Fruit fly (Drosophila melanogaster) whole organism, embryonic: ENCODE data around the gene CG31265.

Experiments
- Blimp-1 ChIP-seq: fragments of 200-800 bp; sonication (Bioruptor generic); optimal IDR thresholded peaks from 3 replicates; lab custom pipeline; 2018; ENCODE audit warnings: missing biosample characterization, missing genetic modification characterization, mild to moderate bottlenecking, moderate library complexity, missing genetic modification reagents
- BtbVII ChIP-seq: fragments of 200-800 bp; sonication (Bioruptor generic); optimal IDR thresholded peaks from 3 replicates; lab custom pipeline; 2017; ENCODE audit warnings: missing biosample characterization, mild to moderate bottlenecking, missing genetic modification characterization
- CG10654 ChIP-seq: fragments of 200-800 bp; sonication (Bioruptor generic); optimal IDR thresholded peaks from 2 replicates; lab custom pipeline; 2016; ENCODE audit warnings: missing biosample characterization, missing genetic modification characterization
- CG12299 ChIP-seq: fragments of 200-800 bp; sonication (Bioruptor generic); optimal IDR thresholded peaks from 2 replicates; lab custom pipeline; 2018; ENCODE audit warnings: missing biosample characterization, mild to moderate bottlenecking, missing genetic modification characterization
- CG13123 ChIP-seq: fragments of 200-800 bp; sonication (Bioruptor generic); optimal IDR thresholded peaks from 2 replicates; lab custom pipeline; 2016; ENCODE audit warnings: missing biosample characterization, missing genetic modification characterization
- CG13424 ChIP-seq: fragments of 200-800 bp; sonication (Bioruptor generic); optimal IDR thresholded peaks from 2 replicates; lab custom pipeline; 2019; ENCODE audit warnings: missing biosample characterization, mild to moderate bottlenecking, missing genetic modification characterization, moderate library complexity
- CG1529 ChIP-seq: fragments of 200-800 bp; sonication (Bioruptor generic); optimal IDR thresholded peaks from 3 replicates; lab custom pipeline; 2018; ENCODE audit warnings: missing biosample characterization, missing genetic modification characterization
- CG16815 ChIP-seq: fragments of 200-800 bp; sonication (Bioruptor generic); optimal IDR thresholded peaks from 3 replicates; lab custom pipeline; 2017; ENCODE audit warnings: missing biosample characterization, mild to moderate bottlenecking, missing genetic modification characterization
- CG17568 ChIP-seq: fragments of 200-800 bp; sonication (Bioruptor generic); optimal IDR thresholded peaks from 2 replicates; lab custom pipeline; 2018; ENCODE audit warnings: missing biosample characterization, mild to moderate bottlenecking, missing genetic modification characterization, moderate library complexity
- CG17802 ChIP-seq: fragments of 200-800 bp; sonication (Bioruptor generic); optimal IDR thresholded peaks from 2 replicates; lab custom pipeline; 2018; ENCODE audit warnings: missing biosample characterization, mild to moderate bottlenecking, missing genetic modification characterization, moderate library complexity
- CG18619 ChIP-seq: fragments of 200-800 bp; sonication (Bioruptor generic); optimal IDR thresholded peaks from 3 replicates; lab custom pipeline; 2017; ENCODE audit warnings: missing biosample characterization, mild to moderate bottlenecking, missing genetic modification characterization
- CG2129 ChIP-seq: fragments of 200-800 bp; sonication (Bioruptor generic); IDR thresholded peaks from 2 replicates; pipeline ENCODE4 v1.3.6; 2022; ENCODE audit warnings: missing biosample characterization, missing genetic modification characterization; ENCODE audit not compliant: partially characterized antibody
- CG32772 ChIP-seq: fragments of 200-800 bp; sonication (Bioruptor generic); IDR thresholded peaks from 2 replicates; pipeline ENCODE4 v1.3.6; 2022; ENCODE audit warnings: missing biosample characterization, missing genetic modification characterization
- CG3407 ChIP-seq: fragments of 200-800 bp; sonication (Bioruptor generic); optimal IDR thresholded peaks from 2 replicates; lab custom pipeline; 2018; ENCODE audit warnings: missing biosample characterization, mild to moderate bottlenecking, missing genetic modification characterization
- CG4820 ChIP-seq: fragments of 200-800 bp; sonication (Bioruptor generic); optimal IDR thresholded peaks from 3 replicates; lab custom pipeline; 2016; ENCODE audit warnings: missing biosample characterization, missing genetic modification characterization
- CG6272 ChIP-seq: fragments of 200-800 bp; sonication (Bioruptor generic); IDR thresholded peaks from 2 replicates; pipeline ENCODE4 v1.3.6; 2022; ENCODE audit warnings: missing biosample characterization, missing genetic modification characterization
- CG6683 ChIP-seq: fragments of 200-800 bp; sonication (Bioruptor generic); optimal IDR thresholded peaks from 2 replicates; lab custom pipeline; 2017; ENCODE audit warnings: missing biosample characterization, mild to moderate bottlenecking, missing genetic modification characterization, missing genetic modification reagents
- CG6765 ChIP-seq: fragments of 200-800 bp; sonication (Bioruptor generic); optimal IDR thresholded peaks from 3 replicates; lab custom pipeline; 2017; ENCODE audit warnings: missing biosample characterization, mild to moderate bottlenecking, missing genetic modification characterization
- CG7357 ChIP-seq: fragments of 200-800 bp; sonication (Bioruptor generic); IDR thresholded peaks from 3 replicates; pipeline ENCODE4 v1.3.6; 2022; ENCODE audit warnings: missing biosample characterization, missing genetic modification characterization
- CG8478 ChIP-seq: fragments of >200 bp; optimal IDR thresholded peaks from 2 replicates; lab custom pipeline; 2018
- CG9215 ChIP-seq: fragments of 200-800 bp; sonication (Bioruptor generic); IDR thresholded peaks from 2 replicates; pipeline ENCODE4 v1.3.6; 2022; ENCODE audit warnings: missing biosample characterization, missing genetic modification characterization
- Chrac-16 ChIP-seq: fragments of 200-800 bp; sonication (Bioruptor generic); optimal IDR thresholded peaks from 3 replicates; lab custom pipeline; 2016; ENCODE audit warnings: missing biosample characterization, missing genetic modification characterization
- Dad ChIP-seq: fragments of 200-800 bp; sonication (Bioruptor generic); optimal IDR thresholded peaks from 3 replicates; lab custom pipeline; 2016; ENCODE audit warnings: missing biosample characterization, missing genetic modification characterization
- Dip2 ChIP-seq: fragments of 200-800 bp; sonication (Bioruptor generic); IDR thresholded peaks from 2 replicates; pipeline ENCODE4 v1.3.6; 2022; ENCODE audit warnings: missing biosample characterization, missing genetic modification characterization
- Dp ChIP-seq: fragments of 200-800 bp; sonication (Bioruptor generic); optimal IDR thresholded peaks from 2 replicates; lab custom pipeline; 2018; ENCODE audit warnings: missing biosample characterization, mild to moderate bottlenecking, missing genetic modification characterization, moderate library complexity
- Gug ChIP-seq: fragments of 200-800 bp; sonication (Bioruptor generic); IDR thresholded peaks from 4 replicates; pipeline ENCODE4 v1.3.6; 2022; ENCODE audit warnings: missing biosample characterization, missing genetic modification characterization
- HLH3B ChIP-seq: fragments of 200-800 bp; sonication (Bioruptor generic); IDR thresholded peaks from 2 replicates; pipeline ENCODE4 v1.3.6; 2022; ENCODE audit warnings: missing biosample characterization, missing genetic modification characterization
- Hr39 ChIP-seq: fragments of >200 bp; optimal IDR thresholded peaks from 2 replicates; lab custom pipeline; 2017
- Lpt ChIP-seq: fragments of >200 bp; optimal IDR thresholded peaks from 2 replicates; lab custom pipeline; 2018; ENCODE audit warnings: missing biosample characterization, missing genetic modification characterization
- Mes4 ChIP-seq: fragments of 200-800 bp; sonication (Bioruptor generic); optimal IDR thresholded peaks from 2 replicates; lab custom pipeline; 2016; ENCODE audit warnings: missing biosample characterization, missing genetic modification characterization
- Nf-YC ChIP-seq: fragments of 200-800 bp; optimal IDR thresholded peaks from 3 replicates; lab custom pipeline; 2019; ENCODE audit warnings: missing biosample characterization, mild to moderate bottlenecking, missing genetic modification characterization, moderate library complexity
- Opbp ChIP-seq: fragments of 200-800 bp; sonication (Bioruptor generic); IDR thresholded peaks from 3 replicates; pipeline ENCODE4 v1.3.6; 2022; ENCODE audit warnings: missing biosample characterization, missing genetic modification characterization; ENCODE audit not compliant: partially characterized antibody
- Optix ChIP-seq: fragments of 200-800 bp; sonication (Bioruptor generic); IDR thresholded peaks from 3 replicates; pipeline ENCODE4 v1.3.6; 2022; ENCODE audit warnings: missing biosample characterization, missing genetic modification characterization
- Ptx1 ChIP-seq: fragments of 200-800 bp; sonication (Bioruptor generic); IDR thresholded peaks from 2 replicates; pipeline ENCODE4 v1.3.6; 2022; ENCODE audit warnings: missing biosample characterization, missing genetic modification characterization
- Trl ChIP-seq, 3 experiments: fragments of >200 bp in 2 of 3; fragments of 200-800 bp in 1 of 3; sonication (Bioruptor generic) in 1 of 3; optimal IDR thresholded peaks; 2 replicates in 1 of 3; 3 replicates in 2 of 3; lab custom pipeline; 2016 to 2017; ENCODE audit warnings: missing biosample characterization in 1 of 3, missing genetic modification characterization in 1 of 3
- ab ChIP-seq: fragments of 200-800 bp; sonication (Bioruptor generic); optimal IDR thresholded peaks from 2 replicates; lab custom pipeline; 2016; ENCODE audit warnings: missing biosample characterization, missing genetic modification characterization
- dan ChIP-seq: fragments of 200-800 bp; sonication (Bioruptor generic); IDR thresholded peaks from 2 replicates; pipeline ENCODE4 v1.3.6; 2022; ENCODE audit warnings: missing biosample characterization, missing genetic modification characterization
- dysf ChIP-seq: fragments of 200-800 bp; sonication (Bioruptor generic); IDR thresholded peaks from 3 replicates; pipeline ENCODE4 v1.3.6; 2022; ENCODE audit warnings: missing biosample characterization, missing genetic modification characterization
- emc ChIP-seq: fragments of 200-800 bp; sonication (Bioruptor generic); optimal IDR thresholded peaks from 2 replicates; lab custom pipeline; 2016; ENCODE audit warnings: missing biosample characterization, missing genetic modification characterization
- eyg ChIP-seq: fragments of 200-800 bp; sonication (Bioruptor generic); optimal IDR thresholded peaks from 3 replicates; lab custom pipeline; 2016; ENCODE audit warnings: missing biosample characterization, missing genetic modification characterization
- fd102C ChIP-seq: fragments of 200-800 bp; sonication (Bioruptor generic); optimal IDR thresholded peaks from 2 replicates; lab custom pipeline; 2018; ENCODE audit warnings: missing biosample characterization, mild to moderate bottlenecking, missing genetic modification characterization, moderate library complexity
- fu2 ChIP-seq: fragments of 200-800 bp; sonication (Bioruptor generic); optimal IDR thresholded peaks from 2 replicates; lab custom pipeline; 2016; ENCODE audit warnings: missing biosample characterization, missing genetic modification characterization
- grau ChIP-seq: fragments of 200-800 bp; optimal IDR thresholded peaks from 3 replicates; lab custom pipeline; 2019; ENCODE audit warnings: missing biosample characterization, mild to moderate bottlenecking, missing genetic modification characterization, moderate library complexity
- gsb-n ChIP-seq: fragments of 200-800 bp; sonication (Bioruptor generic); optimal IDR thresholded peaks from 3 replicates; lab custom pipeline; 2018; ENCODE audit warnings: missing biosample characterization, mild to moderate bottlenecking, missing genetic modification characterization
- gt ChIP-seq: fragments of 200-800 bp; sonication (Bioruptor generic); IDR thresholded peaks from 2 replicates; pipeline ENCODE4 v1.3.6; 2022; ENCODE audit warnings: missing biosample characterization, missing genetic modification characterization
- h ChIP-seq: fragments of >200 bp; optimal IDR thresholded peaks from 2 replicates; lab custom pipeline; 2017
- lab ChIP-seq: fragments of 200-800 bp; sonication (Bioruptor generic); optimal IDR thresholded peaks from 3 replicates; lab custom pipeline; 2017; ENCODE audit warnings: missing biosample characterization, missing genetic modification characterization, mild to moderate bottlenecking, moderate library complexity, missing genetic modification reagents
- sqz ChIP-seq: fragments of 200-800 bp; sonication (Bioruptor generic); optimal IDR thresholded peaks from 3 replicates; lab custom pipeline; 2018; ENCODE audit warnings: missing biosample characterization, mild to moderate bottlenecking, missing genetic modification characterization
- tll ChIP-seq, 2 experiments: fragments of 200-800 bp in 1 of 2; fragments of >200 bp in 1 of 2; sonication (Bioruptor generic) in 1 of 2; optimal IDR thresholded peaks; 2 replicates each; lab custom pipeline; 2017 to 2019; ENCODE audit warnings: missing biosample characterization in 2 of 2, missing genetic modification characterization in 2 of 2, mild to moderate bottlenecking in 1 of 2, moderate library complexity in 1 of 2
- toy ChIP-seq: fragments of 200-800 bp; sonication (Bioruptor generic); IDR thresholded peaks from 2 replicates; pipeline ENCODE4 v1.3.6; 2022; ENCODE audit warnings: missing biosample characterization, missing genetic modification characterization
- vvl ChIP-seq: fragments of 200-800 bp; sonication (Bioruptor generic); IDR thresholded peaks from 2 replicates; pipeline ENCODE4 v1.3.6; 2022; ENCODE audit warnings: missing biosample characterization, missing genetic modification characterization

The CG31265 gene

dm6 chr3R:17151376-17152026 lies 23.5 kb downstream of the CG31265 start, which contains the start of gene CG5292 (continued):
- TF ChIP-seq CG7357 (GFP tag; lab: Robert Waterston, UW) (no peak), Dip2 (no peak), Mes4 (GFP tag; lab: Kevin White, UChicago) (no peak), CG12299 (no peak), CG8478 (lab: Kevin White, UChicago) (no peak), fd102C (GFP tag; lab: Kevin White, UChicago) (no peak), CG6683 (GFP tag; lab: Kevin White, UChicago) (no peak), Chrac-16 (GFP tag; lab: Kevin White, UChicago) (peak; percentile 32), Nf-YC (tag; lab: Kevin White, UChicago) (no peak), HLH3B (GFP tag; lab: Robert Waterston, UW) (peak; percentile 51), Blimp-1 (GFP tag; lab: Kevin White, UChicago) (no peak), Gug (no peak), Dp (GFP tag; lab: Kevin White, UChicago) (peak; percentile 42), vvl (GFP tag; lab: Robert Waterston, UW) (peak; percentile 81), emc (GFP tag; lab: Kevin White, UChicago) (no peak), CG4820 (GFP tag; lab: Kevin White, UChicago) (peak; percentile 45), CG10654 (GFP tag; lab: Kevin White, UChicago) (no peak), CG16815 (GFP tag; lab: Kevin White, UChicago) (peak; percentile 8), Dad (GFP tag; lab: Kevin White, UChicago) (peak; percentile 19), dan (GFP tag; lab: Robert Waterston, UW) (no peak), Optix (GFP tag; lab: Robert Waterston, UW) (peak; percentile 27; the same call in 1 of the 3 replicates), BtbVII (GFP tag; lab: Kevin White, UChicago) (no peak), lab (GFP tag; lab: Kevin White, UChicago) (peak; percentile 67), fu2 (GFP tag; lab: Kevin White, UChicago) (no peak), toy (GFP tag; lab: Robert Waterston, UW) (no peak), CG2129 (no peak), CG17568 (GFP tag; lab: Kevin White, UChicago) (no peak), Lpt (no peak), CG9215 (GFP tag; lab: Robert Waterston, UW) (0 out of 2 replicates have a peak, but pooled peaks have one; percentile 16), CG17802 (tag; lab: Kevin White, UChicago) (no peak), Ptx1 (GFP tag; lab: Robert Waterston, UW) (peak; percentile 65), CG6765 (GFP tag; lab: Kevin White, UChicago) (peak; percentile 36), eyg (GFP tag; lab: Kevin White, UChicago) (peak; percentile 41), Trl (optimal IDR thresholded peaks at IDR 0.05; lab: Kevin White, UChicago) (no peak), Trl (GFP tag; optimal IDR thresholded peaks at IDR 0.05; lab: Kevin White, UChicago) (peak; percentile 17), ab (GFP tag; lab: Kevin White, UChicago) (no peak), CG6272 (GFP tag; lab: Robert Waterston, UW) (no peak), CG1529 (no peak), tll (GFP tag; optimal IDR thresholded peaks at IDR 0.05; lab: Kevin White, UChicago) (peak in 1 of 2 experiments; percentile 91), CG18619 (GFP tag; lab: Kevin White, UChicago) (peak; percentile 23), CG32772 (0 out of 2 replicates have a peak, but pooled peaks have one; percentile 10), grau (no peak), CG13123 (GFP tag; lab: Kevin White, UChicago) (no peak), dysf (peak; percentile 60; the same call in 2 of the 3 replicates), Hr39 (lab: Kevin White, UChicago) (no peak), gsb-n (tag; lab: Kevin White, UChicago) (peak; percentile 50), h (no peak), CG3407 (GFP tag; lab: Kevin White, UChicago) (no peak), Opbp (GFP tag; lab: Robert Waterston, UW) (peak; percentile 73), gt (GFP tag; lab: Robert Waterston, UW) (no peak), sqz (GFP tag; lab: Kevin White, UChicago) (no peak), CG13424 (tag; lab: Kevin White, UChicago) (peak; percentile 66)
